Worm (Caenorhabditis elegans) whole organism, early embryonic: ENCODE measurements around the gene fbxc-36.

Experiments used
- B0310.2 ChIP-seq: sonication (generic microtip); optimal IDR thresholded peaks from 2 replicates; lab custom pipeline; 2016; ENCODE audit warnings: mild to moderate bottlenecking, missing genetic modification characterization, missing compliant biosample characterization
- F13C5.2 ChIP-seq: sonication (generic microtip); optimal IDR thresholded peaks from 2 replicates; lab custom pipeline; 2017; ENCODE audit warnings: mild to moderate bottlenecking, missing genetic modification characterization, inconsistent platforms, missing compliant biosample characterization
- ama-1 ChIP-seq: fragments of 150-350 bp; optimal IDR thresholded peaks from 2 replicates; lab custom pipeline; 2014
- ceh-13 ChIP-seq: fragments of 200-800 bp; sonication (Bioruptor generic); optimal IDR thresholded peaks from 2 replicates; lab custom pipeline; 2018; ENCODE audit warnings: mild to moderate bottlenecking, missing genetic modification characterization, missing compliant biosample characterization
- ceh-36 ChIP-seq: sonication (generic microtip); optimal IDR thresholded peaks from 2 replicates; lab custom pipeline; 2016; ENCODE audit warnings: missing genetic modification characterization, inconsistent platforms, missing compliant biosample characterization
- flt-1 ChIP-seq: fragments of 200-800 bp; sonication (Bioruptor generic); IDR thresholded peaks from 2 replicates; pipeline ENCODE4 v1.3.6; 2022; ENCODE audit warnings: missing genetic modification characterization, missing compliant biosample characterization
- hmbx-1 ChIP-seq: sonication (generic microtip); optimal IDR thresholded peaks from 2 replicates; lab custom pipeline; 2016; ENCODE audit warnings: mild to moderate bottlenecking, missing genetic modification characterization, missing compliant biosample characterization
- hmg-4 ChIP-seq: fragments of 200-800 bp; sonication (Bioruptor generic); optimal IDR thresholded peaks from 2 replicates; lab custom pipeline; 2018; ENCODE audit warnings: mild to moderate bottlenecking, missing genetic modification characterization, missing compliant biosample characterization
- pes-1 ChIP-seq: fragments of 200-800 bp; sonication (Bioruptor generic); IDR thresholded peaks from 2 replicates; pipeline ENCODE4 v1.3.6; 2022; ENCODE audit warnings: missing genetic modification reagents, missing genetic modification characterization, missing compliant biosample characterization
- scrt-1 ChIP-seq: fragments of 200-800 bp; sonication (Bioruptor generic); IDR thresholded peaks from 2 replicates; pipeline ENCODE4 v1.3.6; 2022; ENCODE audit warnings: missing genetic modification characterization, missing compliant biosample characterization
- sea-1 ChIP-seq: fragments of 200-800 bp; sonication (Bioruptor generic); conservative IDR thresholded peaks from 2 replicates; pipeline ENCODE4 v1.3.6; 2022; ENCODE audit warnings: missing genetic modification characterization, missing compliant biosample characterization
- tbx-11 ChIP-seq: fragments of 200-800 bp; sonication (Bioruptor generic); IDR thresholded peaks from 2 replicates; pipeline ENCODE4 v1.3.6; 2022; ENCODE audit warnings: missing genetic modification characterization, missing compliant biosample characterization
- tbx-37 ChIP-seq: fragments of 200-800 bp; sonication (Bioruptor generic); conservative IDR thresholded peaks from 2 replicates; pipeline ENCODE4 v1.3.6; 2022; ENCODE audit warnings: missing genetic modification reagents, missing genetic modification characterization, missing compliant biosample characterization
- tra-4 ChIP-seq: sonication (generic microtip); optimal IDR thresholded peaks from 2 replicates; lab custom pipeline; 2017; ENCODE audit warnings: missing genetic modification characterization, missing compliant biosample characterization

DNA sequence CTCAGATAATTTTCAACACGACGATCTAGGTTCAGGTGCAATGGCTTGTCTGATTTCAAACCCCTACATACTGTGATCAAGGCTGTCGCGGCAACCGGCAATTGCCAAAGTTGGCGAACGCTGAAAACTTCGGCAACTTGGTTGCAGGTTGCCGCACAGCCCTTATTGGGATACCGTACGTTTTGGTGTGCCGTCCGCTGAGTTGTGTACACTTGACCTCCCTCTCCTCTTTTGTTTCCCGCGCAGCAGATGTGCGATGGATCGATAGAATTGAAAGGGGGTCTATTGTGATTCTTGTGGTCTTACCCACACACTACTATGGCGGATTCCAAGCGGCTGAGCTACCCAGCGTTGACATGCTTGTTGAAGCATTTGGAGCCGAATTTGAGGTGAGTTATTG is 19.4 kb downstream of the fbxc-36 start, which contains the start of the genes C32B5.18 and C32B5.7:
- TF ChIP-seq ama-1 (lab: Kevin White, UChicago) (no peak), hmbx-1 (tag; lab: Kevin White, UChicago) (no peak), tra-4 (tag; lab: Kevin White, UChicago) (no peak), ceh-36 (no peak), flt-1 (GFP tag; lab: Robert Waterston, UW) (no peak), sea-1 (GFP tag; lab: Robert Waterston, UW) (no peak), tbx-37 (GFP tag; lab: Robert Waterston, UW) (no peak), tbx-11 (GFP tag; lab: Robert Waterston, UW) (no peak), F13C5.2 (tag; lab: Kevin White, UChicago) (no peak), pes-1 (GFP tag; lab: Robert Waterston, UW) (no peak), B0310.2 (no peak), scrt-1 (GFP tag; lab: Robert Waterston, UW) (no peak), hmg-4 (GFP tag; lab: Kevin White, UChicago) (peak; percentile 6), ceh-13 (GFP tag; lab: Kevin White, UChicago) (no peak)
